Worm (Caenorhabditis elegans): ENCODE data around the gene del-7.

DNA sequence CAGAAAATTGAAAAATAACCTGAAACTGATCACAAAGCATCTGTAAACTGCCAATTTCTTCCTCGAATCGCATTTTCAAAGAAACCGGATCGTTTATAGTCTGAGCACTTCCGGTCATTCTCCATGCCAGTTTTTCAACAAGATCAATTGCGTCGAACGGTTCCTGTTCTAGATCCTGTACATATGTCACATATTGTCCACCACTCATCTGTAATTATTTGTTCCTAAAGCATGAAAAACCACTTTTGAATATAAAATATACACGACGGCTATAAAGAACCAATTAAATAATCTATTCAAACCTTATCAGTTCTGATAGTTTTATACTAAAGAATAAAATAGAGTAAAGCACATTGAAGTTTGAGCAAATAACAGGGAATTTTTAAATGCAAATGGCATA, 22.1 kb downstream of the del-7 start, which contains the start of gene sec-10:
- no peak for TF ChIP-seq him-1 (tag; optimal IDR thresholded peaks at IDR 0.05)
- TF ChIP-seq dao-5 (tag; optimal IDR thresholded peaks at IDR 0.05), result no peak
